Worm (Caenorhabditis elegans) whole organism, young adult: ENCODE results near the gene Y34B4A.7.

Experiments
- B0019.2 ChIP-seq: fragments of 200-800 bp; sonication (Bioruptor generic); conservative IDR thresholded peaks from 2 replicates; pipeline ENCODE4 v1.3.6; 2022; ENCODE audit warnings: missing genetic modification reagents, missing genetic modification characterization, missing compliant biosample characterization
- D2030.7 ChIP-seq: fragments of 200-800 bp; sonication (Bioruptor generic); IDR thresholded peaks from 2 replicates; pipeline ENCODE4 v1.3.6; 2022; ENCODE audit warnings: missing genetic modification reagents, missing genetic modification characterization, missing compliant biosample characterization
- Y79H2A.3 ChIP-seq: fragments of 200-800 bp; sonication (Bioruptor generic); conservative IDR thresholded peaks from 2 replicates; pipeline ENCODE4 v1.3.6; 2022; ENCODE audit warnings: missing genetic modification reagents, missing genetic modification characterization, missing compliant biosample characterization
- dpl-1 ChIP-seq: fragments of 150-350 bp; optimal IDR thresholded peaks from 2 replicates; lab custom pipeline; 2014; ENCODE audit warnings: missing biosample characterization, missing genetic modification reagents, missing genetic modification characterization
- efl-1 ChIP-seq: fragments of 150-350 bp; optimal IDR thresholded peaks from 2 replicates; lab custom pipeline; 2014; ENCODE audit warnings: missing biosample characterization, missing genetic modification reagents, missing genetic modification characterization
- fkh-3 ChIP-seq: sonication (generic microtip); optimal IDR thresholded peaks from 2 replicates; lab custom pipeline; 2016; ENCODE audit warnings: mild to moderate bottlenecking, missing genetic modification characterization, missing compliant biosample characterization
- gei-17 ChIP-seq: fragments of 200-800 bp; sonication (Bioruptor generic); optimal IDR thresholded peaks from 2 replicates; lab custom pipeline; 2018; ENCODE audit warnings: mild to moderate bottlenecking, missing genetic modification characterization, missing compliant biosample characterization
- hlh-26 ChIP-seq: fragments of 200-800 bp; sonication (Bioruptor generic); conservative IDR thresholded peaks from 2 replicates; pipeline ENCODE4 v1.3.6; 2022; ENCODE audit warnings: missing genetic modification reagents, missing genetic modification characterization, missing compliant biosample characterization
- nhr-179 ChIP-seq: sonication (generic microtip); optimal IDR thresholded peaks from 2 replicates; lab custom pipeline; 2016; ENCODE audit warnings: mild to moderate bottlenecking, missing genetic modification characterization, missing compliant biosample characterization
- pha-4 ChIP-seq: fragments of 150-350 bp; sonication (generic microtip); optimal IDR thresholded peaks from 2 replicates; lab custom pipeline; 2014; ENCODE audit warnings: missing biosample characterization, missing genetic modification reagents, missing genetic modification characterization
- repo-1 ChIP-seq: sonication (generic microtip); optimal IDR thresholded peaks from 2 replicates; lab custom pipeline; 2017; ENCODE audit warnings: mild to moderate bottlenecking, missing genetic modification characterization, missing compliant biosample characterization
- snpc-4 ChIP-seq, 5 experiments: fragments of 150-350 bp in 1 of 5; sonication (generic microtip) in 4 of 5; optimal IDR thresholded peaks; 2 replicates each; lab custom pipeline; 2014 to 2018; ENCODE audit warnings: missing genetic modification characterization in 5 of 5, missing biosample characterization in 3 of 5, antibody characterized with exemption in 2 of 5, mild to moderate bottlenecking in 2 of 5, missing compliant biosample characterization in 2 of 5, missing genotype in 2 of 5, moderate library complexity in 2 of 5, missing genetic modification reagents in 1 of 5
- unc-130 ChIP-seq: sonication (generic microtip); optimal IDR thresholded peaks from 2 replicates; lab custom pipeline; 2016; ENCODE audit warnings: missing genetic modification reagents, missing genetic modification characterization, missing compliant biosample characterization

DNA sequence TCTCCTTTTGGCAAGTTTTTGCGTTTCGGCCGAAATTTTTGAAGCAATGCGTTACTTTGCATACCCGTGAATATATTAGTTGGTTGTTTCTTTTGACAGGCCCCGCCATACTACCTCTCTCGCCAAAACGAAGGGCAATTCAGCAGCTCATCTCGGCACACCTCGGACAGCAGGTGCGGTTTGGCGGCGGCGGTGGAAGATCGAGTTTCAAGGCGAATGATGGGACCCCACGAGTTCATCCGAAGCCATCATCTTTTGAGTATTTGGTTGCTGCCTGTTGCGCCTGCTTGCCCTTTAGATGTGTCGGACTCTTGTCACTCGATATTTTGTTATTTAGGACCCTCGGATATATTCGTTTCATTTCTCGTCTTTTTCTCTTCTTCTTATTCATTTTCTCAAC, 35.8 kb upstream of the Y34B4A.7 start:
- TF ChIP-seq efl-1 (GFP tag; lab: Kevin White, UChicago) (no peak), D2030.7 (GFP tag; lab: Robert Waterston, UW) (no peak), hlh-26 (GFP tag; lab: Robert Waterston, UW) (no peak), fkh-3 (tag; lab: Kevin White, UChicago) (no peak), unc-130 (no peak), B0019.2 (GFP tag; lab: Robert Waterston, UW) (no peak), Y79H2A.3 (GFP tag; lab: Robert Waterston, UW) (no peak), nhr-179 (tag; lab: Kevin White, UChicago) (no peak), pha-4 (tag; lab: Kevin White, UChicago) (no peak), repo-1 (no peak), snpc-4 (GFP tag; optimal IDR thresholded peaks at IDR 0.05; lab: Kevin White, UChicago) (no peak), snpc-4 (tag; optimal IDR thresholded peaks at IDR 0.05; lab: Kevin White, UChicago) (no peak), dpl-1 (GFP tag; lab: Kevin White, UChicago) (no peak), gei-17 (GFP tag; lab: Kevin White, UChicago) (no peak)
